Worm (Caenorhabditis elegans) whole organism, late embryonic: ENCODE measurements around the gene mes-4.
A peak's percentile ranks its signal among the peaks of the same experiment; 100 is the strongest.

Experiments
- C38D4.7 ChIP-seq: fragments of 200-800 bp; sonication (Bioruptor generic); optimal IDR thresholded peaks from 2 replicates; lab custom pipeline; 2018; ENCODE audit warnings: mild to moderate bottlenecking, missing genetic modification characterization, moderate library complexity, missing compliant biosample characterization
- K09A11.1 ChIP-seq: sonication (generic microtip); optimal IDR thresholded peaks from 2 replicates; lab custom pipeline; 2017; ENCODE audit warnings: antibody characterized with exemption, mild to moderate bottlenecking, missing genetic modification characterization, missing compliant biosample characterization; ENCODE audit not compliant: insufficient read depth
- T23F11.4 ChIP-seq: fragments of 200-800 bp; sonication (Bioruptor generic); optimal IDR thresholded peaks from 2 replicates; lab custom pipeline; 2018; ENCODE audit warnings: mild to moderate bottlenecking, missing genetic modification characterization, missing compliant biosample characterization
- Y22D7AL.16 ChIP-seq: sonication (generic microtip); optimal IDR thresholded peaks from 2 replicates; lab custom pipeline; 2016; ENCODE audit warnings: missing genetic modification characterization, missing compliant biosample characterization
- ahr-1 ChIP-seq: sonication (generic microtip); optimal IDR thresholded peaks from 2 replicates; lab custom pipeline; 2016; ENCODE audit warnings: missing genetic modification characterization, missing compliant biosample characterization
- ama-1 ChIP-seq: fragments of 150-350 bp; optimal IDR thresholded peaks from 2 replicates; lab custom pipeline; 2014
- ceh-18 ChIP-seq: sonication (generic microtip); optimal IDR thresholded peaks from 2 replicates; lab custom pipeline; 2016; ENCODE audit warnings: missing genetic modification characterization, missing compliant biosample characterization
- ceh-2 ChIP-seq: sonication (generic microtip); optimal IDR thresholded peaks from 2 replicates; lab custom pipeline; 2016; ENCODE audit warnings: missing genotype, missing genetic modification characterization, missing compliant biosample characterization
- ceh-24 ChIP-seq: sonication (generic microtip); optimal IDR thresholded peaks from 2 replicates; lab custom pipeline; 2016; ENCODE audit warnings: mild to moderate bottlenecking, missing genetic modification characterization, missing compliant biosample characterization
- ceh-30 ChIP-seq: fragments of 150-350 bp; optimal IDR thresholded peaks from 2 replicates; lab custom pipeline; 2014; ENCODE audit warnings: missing biosample characterization, missing genetic modification characterization
- ceh-31 ChIP-seq: sonication (generic microtip); optimal IDR thresholded peaks from 2 replicates; lab custom pipeline; 2016; ENCODE audit warnings: missing genetic modification characterization, missing compliant biosample characterization
- ceh-48 ChIP-seq: sonication (generic microtip); optimal IDR thresholded peaks from 2 replicates; lab custom pipeline; 2016; ENCODE audit warnings: missing genetic modification characterization, inconsistent platforms, missing compliant biosample characterization
- ceh-6 ChIP-seq: fragments of 200-800 bp; sonication (Bioruptor generic); optimal IDR thresholded peaks from 2 replicates; lab custom pipeline; 2018; ENCODE audit warnings: mild to moderate bottlenecking, missing genetic modification characterization, missing compliant biosample characterization
- ceh-9 ChIP-seq: sonication (generic microtip); optimal IDR thresholded peaks from 2 replicates; lab custom pipeline; 2016; ENCODE audit warnings: mild to moderate bottlenecking, missing genetic modification characterization, inconsistent platforms, missing compliant biosample characterization
- dmd-4 ChIP-seq: sonication (generic microtip); optimal IDR thresholded peaks from 2 replicates; lab custom pipeline; 2016; ENCODE audit warnings: borderline replicate concordance, missing genetic modification characterization, missing compliant biosample characterization
- ets-4 ChIP-seq: sonication (generic microtip); optimal IDR thresholded peaks from 2 replicates; lab custom pipeline; 2016; ENCODE audit warnings: missing genetic modification characterization, missing compliant biosample characterization
- eyg-1 ChIP-seq: sonication (generic microtip); optimal IDR thresholded peaks from 2 replicates; lab custom pipeline; 2016; ENCODE audit warnings: missing genotype, missing genetic modification characterization, missing compliant biosample characterization
- fkh-6 ChIP-seq: sonication (generic microtip); optimal IDR thresholded peaks from 2 replicates; lab custom pipeline; 2016; ENCODE audit warnings: missing genetic modification characterization, missing compliant biosample characterization
- gmeb-2 ChIP-seq: sonication (generic microtip); optimal IDR thresholded peaks from 2 replicates; lab custom pipeline; 2016; ENCODE audit warnings: missing genetic modification characterization, inconsistent platforms, missing compliant biosample characterization
- hlh-13 ChIP-seq: fragments of 200-800 bp; sonication (Bioruptor generic); optimal IDR thresholded peaks from 2 replicates; lab custom pipeline; 2018; ENCODE audit warnings: mild to moderate bottlenecking, missing genetic modification characterization, missing compliant biosample characterization
- hlh-15 ChIP-seq: sonication (generic microtip); optimal IDR thresholded peaks from 2 replicates; lab custom pipeline; 2016; ENCODE audit warnings: missing genetic modification characterization, missing compliant biosample characterization
- hlh-30 ChIP-seq: sonication (generic microtip); optimal IDR thresholded peaks from 2 replicates; lab custom pipeline; 2017; ENCODE audit warnings: antibody characterized with exemption, missing genetic modification characterization, missing compliant biosample characterization; ENCODE audit not compliant: insufficient read depth
- hlh-6 ChIP-seq: sonication (generic microtip); optimal IDR thresholded peaks from 2 replicates; lab custom pipeline; 2016; ENCODE audit warnings: missing genotype, missing genetic modification characterization, missing compliant biosample characterization
- lim-6 ChIP-seq: sonication (generic microtip); optimal IDR thresholded peaks from 2 replicates; lab custom pipeline; 2016; ENCODE audit warnings: missing genetic modification characterization, missing compliant biosample characterization
- lin-11 ChIP-seq: fragments of 200-800 bp; sonication (Bioruptor generic); optimal IDR thresholded peaks from 2 replicates; lab custom pipeline; 2018; ENCODE audit warnings: mild to moderate bottlenecking, missing genetic modification characterization, missing compliant biosample characterization
- madf-2 ChIP-seq: sonication (generic microtip); optimal IDR thresholded peaks from 2 replicates; lab custom pipeline; 2017; ENCODE audit warnings: missing genetic modification characterization, missing compliant biosample characterization
- mec-3 ChIP-seq: sonication (generic microtip); optimal IDR thresholded peaks from 2 replicates; lab custom pipeline; 2016; ENCODE audit warnings: borderline replicate concordance, missing genetic modification characterization, missing compliant biosample characterization
- nhr-11 ChIP-seq: fragments of 150-350 bp; optimal IDR thresholded peaks from 2 replicates; lab custom pipeline; 2014; ENCODE audit warnings: missing biosample characterization, missing genetic modification characterization
- odd-2 ChIP-seq: sonication (generic microtip); optimal IDR thresholded peaks from 2 replicates; lab custom pipeline; 2017; ENCODE audit warnings: antibody characterized with exemption, mild to moderate bottlenecking, missing genetic modification characterization, missing compliant biosample characterization
- pag-3 ChIP-seq: sonication (generic microtip); optimal IDR thresholded peaks from 2 replicates; lab custom pipeline; 2016; ENCODE audit warnings: missing compliant biosample characterization, missing genetic modification characterization, borderline replicate concordance
- pat-9 ChIP-seq: fragments of 200-800 bp; sonication (Bioruptor generic); optimal IDR thresholded peaks from 2 replicates; lab custom pipeline; 2018; ENCODE audit warnings: mild to moderate bottlenecking, missing genetic modification characterization, moderate library complexity, missing compliant biosample characterization
- pax-1 ChIP-seq: fragments of 150-350 bp; optimal IDR thresholded peaks from 2 replicates; lab custom pipeline; 2014; ENCODE audit warnings: missing biosample characterization, missing genetic modification characterization
- pha-2 ChIP-seq: sonication (generic microtip); optimal IDR thresholded peaks from 2 replicates; lab custom pipeline; 2017; ENCODE audit warnings: mild to moderate bottlenecking, missing genetic modification characterization, missing compliant biosample characterization
- pha-4 ChIP-seq: fragments of 150-350 bp; optimal IDR thresholded peaks from 2 replicates; lab custom pipeline; 2018; ENCODE audit warnings: missing biosample characterization, missing genetic modification reagents, missing genetic modification characterization
- pqm-1 ChIP-seq: sonication (generic microtip); optimal IDR thresholded peaks from 2 replicates; lab custom pipeline; 2016; ENCODE audit warnings: missing genetic modification characterization, missing compliant biosample characterization
- sdc-2 ChIP-seq: sonication (generic microtip); optimal IDR thresholded peaks from 2 replicates; lab custom pipeline; 2016; ENCODE audit warnings: missing genotype, missing genetic modification characterization, missing compliant biosample characterization
- sox-2 ChIP-seq: fragments of 200-800 bp; sonication (Bioruptor generic); IDR thresholded peaks from 2 replicates; pipeline ENCODE4 v1.3.6; 2022; ENCODE audit warnings: missing genetic modification reagents, missing genetic modification characterization, missing compliant biosample characterization
- ttx-3 ChIP-seq: sonication (generic microtip); optimal IDR thresholded peaks from 2 replicates; lab custom pipeline; 2016; ENCODE audit warnings: missing genetic modification reagents, missing genetic modification characterization, missing compliant biosample characterization
- unc-3 ChIP-seq, 2 experiments: fragments of 200-800 bp in 1 of 2; sonication (Bioruptor generic) in 1 of 2; sonication (generic microtip) in 1 of 2; conservative IDR thresholded peaks in 1 of 2; optimal IDR thresholded peaks in 1 of 2; 2 replicates each; pipeline versions ENCODE4 v1.3.6 to Lab custom; 2016 to 2022; ENCODE audit warnings: missing compliant biosample characterization in 2 of 2, missing genetic modification characterization in 2 of 2, missing genetic modification reagents in 1 of 2
- unc-42 ChIP-seq: sonication (generic microtip); optimal IDR thresholded peaks from 2 replicates; lab custom pipeline; 2016; ENCODE audit warnings: missing genotype, missing genetic modification characterization, missing compliant biosample characterization
- unc-55 ChIP-seq: sonication (generic microtip); optimal IDR thresholded peaks from 2 replicates; lab custom pipeline; 2017; ENCODE audit warnings: missing biosample characterization, missing genetic modification reagents, missing genetic modification characterization
- zip-5 ChIP-seq: sonication (generic microtip); optimal IDR thresholded peaks from 2 replicates; lab custom pipeline; 2016; ENCODE audit warnings: missing genetic modification characterization, missing compliant biosample characterization

Gene mes-4

DNA sequence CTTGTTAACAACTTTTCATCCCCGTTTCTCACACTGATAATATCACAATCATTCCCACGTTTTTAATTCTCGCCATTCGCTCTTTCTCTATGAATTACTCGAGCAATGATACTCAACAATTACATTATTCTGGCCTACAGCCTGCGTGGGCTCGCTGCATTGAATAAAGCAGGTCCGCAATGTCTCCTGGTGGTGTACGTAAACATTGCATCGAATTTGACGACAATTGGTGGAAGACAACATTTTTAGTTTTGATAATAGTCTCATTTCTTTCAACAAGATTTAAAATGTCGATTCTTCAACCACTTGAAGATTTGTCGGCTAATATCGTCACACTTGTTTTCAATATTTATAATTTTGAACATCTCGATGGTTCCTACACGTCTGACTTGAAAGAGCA lies 22.0 kb upstream of the mes-4 start, which contains the start of gene bath-39:
Gene bath-39 (plus strand): TSS at position 137 of the 400 bp plus-strand sequence.
- TF ChIP-seq ceh-31 (peak; percentile 22), unc-42 (peak; percentile 75), ceh-9 (tag; lab: Kevin White, UChicago) (no peak)

DNA sequence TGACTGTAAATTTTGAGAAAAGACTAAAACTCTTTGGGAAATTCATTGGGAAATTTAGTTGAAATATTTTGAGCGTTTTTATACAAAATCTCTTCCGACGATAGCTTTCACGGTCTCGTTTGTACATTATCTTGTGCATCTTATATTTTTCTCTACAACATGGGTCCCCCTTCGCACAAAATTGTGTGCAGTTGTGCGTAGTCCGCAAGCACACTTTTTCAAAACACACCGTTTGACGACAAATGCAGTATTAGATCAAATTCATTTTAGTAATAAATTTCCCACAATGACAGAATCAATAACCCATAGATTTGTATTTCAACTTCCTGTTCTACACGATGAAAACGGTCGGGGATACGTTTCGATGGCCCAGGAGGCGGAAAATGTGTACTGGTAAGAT lies 20.5 kb upstream of the mes-4 start, which contains the start of gene F25H9.2:
Gene F25H9.2 (plus strand): TSS at position 226 of the 400 bp plus-strand sequence.
- TF ChIP-seq unc-55 (GFP tag; lab: Kevin White, UChicago): peak; percentile 22
- no peak for TF ChIP-seq lim-6 (tag; lab: Kevin White, UChicago)

DNA sequence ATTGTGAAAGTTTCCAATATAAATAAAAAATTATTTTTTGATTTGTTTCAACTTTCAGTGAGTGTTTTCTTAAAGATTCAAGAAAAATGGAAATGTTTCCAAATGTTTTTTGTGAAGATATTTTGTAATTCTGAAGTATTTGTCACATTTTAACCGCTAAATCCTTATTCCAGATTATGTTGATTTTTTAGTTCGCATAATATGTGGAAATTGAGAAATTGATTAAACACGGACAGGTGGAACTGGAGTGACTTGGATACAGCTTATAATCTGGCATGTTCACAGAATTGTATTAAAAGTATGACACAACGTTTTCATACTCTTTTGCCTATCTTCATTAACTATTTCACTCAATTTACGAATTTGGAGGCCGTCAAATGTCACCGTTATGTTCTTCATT lies 18.1 kb upstream of the mes-4 start, which contains the start of gene lurp-3:
Gene lurp-3 (plus strand): TSS at position 301 of the 400 bp plus-strand sequence.
- TF ChIP-seq ceh-9 (tag; lab: Kevin White, UChicago): no peak
- TF ChIP-seq pax-1 (tag; lab: Kevin White, UChicago): no peak
- TF ChIP-seq ceh-18 (tag; lab: Kevin White, UChicago): no peak
- no peak for TF ChIP-seq hlh-13
- no peak for TF ChIP-seq ttx-3 (tag; lab: Kevin White, UChicago)
- no peak for TF ChIP-seq hlh-15 (tag; lab: Kevin White, UChicago)
- TF ChIP-seq sdc-2 (tag; lab: Kevin White, UChicago): no peak
- TF ChIP-seq pha-4 (tag; lab: Kevin White, UChicago): no peak
- TF ChIP-seq lin-11: no peak
- no peak for TF ChIP-seq unc-3 (GFP tag; conservative IDR thresholded peaks at IDR 0.05; lab: Robert Waterston, UW)
- TF ChIP-seq unc-3 (tag; optimal IDR thresholded peaks at IDR 0.05; lab: Kevin White, UChicago): no peak
- no peak for TF ChIP-seq gmeb-2 (tag; lab: Kevin White, UChicago)
- TF ChIP-seq nhr-11 (tag; lab: Kevin White, UChicago): no peak
- TF ChIP-seq mec-3 (tag; lab: Kevin White, UChicago): no peak
- TF ChIP-seq odd-2 (tag; lab: Kevin White, UChicago): no peak
- TF ChIP-seq eyg-1: no peak
- TF ChIP-seq hlh-6: no peak

DNA sequence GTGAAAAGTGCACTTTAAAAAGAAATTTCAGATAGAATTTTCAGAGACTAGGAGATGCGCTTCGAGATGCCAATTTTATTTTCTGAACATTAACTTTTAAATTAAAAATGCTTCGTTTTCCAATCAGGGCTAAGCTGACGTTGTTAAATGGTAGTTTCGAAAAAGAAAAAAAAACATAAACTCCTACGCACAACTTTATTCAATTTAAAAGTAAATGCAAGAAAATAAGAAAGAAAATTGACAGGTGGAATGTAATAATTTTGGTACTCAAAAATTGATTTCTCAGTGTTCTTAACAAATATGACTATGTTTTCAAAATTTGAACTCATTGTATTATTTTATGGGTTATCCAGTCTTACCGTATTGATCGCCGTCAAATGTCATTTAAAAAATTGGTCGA lies 16.0 kb upstream of the mes-4 start, which contains the start of gene lurp-2:
Gene lurp-2 (plus strand): TSS at position 301 of the 400 bp plus-strand sequence.
- no peak for TF ChIP-seq zip-5 (tag; lab: Kevin White, UChicago)
- no peak for TF ChIP-seq T23F11.4 (GFP tag; lab: Kevin White, UChicago)
- TF ChIP-seq pat-9: no peak
- no peak for TF ChIP-seq gmeb-2 (tag; lab: Kevin White, UChicago)
- no peak for TF ChIP-seq fkh-6
- TF ChIP-seq madf-2 (tag; lab: Kevin White, UChicago): no peak
- no peak for TF ChIP-seq unc-42
- no peak for TF ChIP-seq lin-11
- no peak for TF ChIP-seq nhr-11 (tag; lab: Kevin White, UChicago)
- no peak for TF ChIP-seq ahr-1
- TF ChIP-seq pag-3 (tag; lab: Kevin White, UChicago): no peak
- TF ChIP-seq sdc-2 (tag; lab: Kevin White, UChicago): no peak
- no peak for TF ChIP-seq ceh-2 (tag; lab: Kevin White, UChicago)
- no peak for TF ChIP-seq ama-1 (lab: Kevin White, UChicago)
- no peak for TF ChIP-seq ets-4 (tag; lab: Kevin White, UChicago)
- TF ChIP-seq K09A11.1 (tag; lab: Kevin White, UChicago): no peak
- TF ChIP-seq unc-55 (GFP tag; lab: Kevin White, UChicago): no peak

DNA sequence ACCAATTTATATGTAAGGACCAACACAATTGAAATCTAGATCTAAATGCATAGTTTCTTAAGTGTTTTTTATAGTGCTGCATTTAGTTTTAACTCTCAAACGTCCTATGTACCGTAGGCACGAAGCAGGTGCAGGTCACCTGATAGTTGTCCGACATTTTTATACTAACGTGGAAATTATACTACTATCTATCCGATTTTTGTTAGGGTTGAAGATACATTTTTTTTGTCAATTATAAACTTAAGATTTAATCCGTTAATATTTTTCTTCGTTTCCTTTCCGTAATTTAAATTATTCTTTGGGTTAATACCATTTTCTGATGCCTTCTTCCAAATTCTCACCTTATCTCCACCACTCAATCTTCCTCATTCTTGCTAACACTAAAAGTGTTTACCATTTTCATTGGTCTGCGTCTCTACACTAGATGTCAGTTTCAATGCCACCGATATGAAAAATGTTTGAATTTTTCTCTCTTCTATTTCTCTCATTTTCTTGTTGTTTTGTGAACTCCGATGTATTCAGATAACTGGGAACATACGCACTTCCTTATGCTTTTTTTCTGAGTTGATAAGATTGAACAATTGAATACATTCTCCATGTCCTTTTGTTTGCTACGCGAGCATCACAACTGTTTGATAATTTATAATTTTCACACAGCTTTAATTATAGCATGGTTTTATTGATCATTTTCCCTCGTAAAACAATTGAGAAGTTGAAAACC lies 8.0 kb upstream of the mes-4 start, which contains the start of gene Y2H9A.4:
Gene Y2H9A.4 (plus strand): TSS at position 671 of the 721 bp plus-strand sequence.
- TF ChIP-seq sox-2 (no peak), pha-2 (no peak), dmd-4 (no peak), ceh-48 (tag; lab: Kevin White, UChicago) (no peak), ceh-30 (tag; lab: Kevin White, UChicago) (no peak), nhr-11 (tag; lab: Kevin White, UChicago) (no peak), Y22D7AL.16 (tag; lab: Kevin White, UChicago) (no peak), hlh-30 (tag; lab: Kevin White, UChicago) (no peak), ahr-1 (no peak), ceh-24 (tag; lab: Kevin White, UChicago) (no peak), ceh-6 (GFP tag; lab: Kevin White, UChicago) (no peak), eyg-1 (no peak), sdc-2 (tag; lab: Kevin White, UChicago) (no peak), C38D4.7 (GFP tag; lab: Kevin White, UChicago) (no peak), ceh-31 (no peak), mec-3 (tag; lab: Kevin White, UChicago) (no peak), pqm-1 (tag; lab: Kevin White, UChicago) (no peak)
